Fruit fly (Drosophila melanogaster): Measurements from ENCODE around the gene CG3862.

CG3862 gene

dm6 chr2L:843301-843700 is 17.6 kb upstream of the CG3862 start (continued):
- TF ChIP-seq achi (GFP tag; optimal IDR thresholded peaks at IDR 0.05) (no peak), spab (GFP tag; optimal IDR thresholded peaks at IDR 0.05) (no peak), CG32006 (GFP tag; optimal IDR thresholded peaks at IDR 0.05) (peak; percentile 35), CG8119 (GFP tag; IDR thresholded peaks at IDR 0.05) (no peak), Sox15 (GFP tag; optimal IDR thresholded peaks at IDR 0.05) (no peak), dac (GFP tag; optimal IDR thresholded peaks at IDR 0.05) (no peak), acj6 (GFP tag; optimal IDR thresholded peaks at IDR 0.05) (no peak), CG16779 (tag; optimal IDR thresholded peaks at IDR 0.05) (no peak), Smox (GFP tag; optimal IDR thresholded peaks at IDR 0.05) (no peak), Met (GFP tag; optimal IDR thresholded peaks at IDR 0.05) (peak; percentile 52), lz (GFP tag; optimal IDR thresholded peaks at IDR 0.05) (peak; percentile 33)

- peak; percentile 95 for TF ChIP-seq svp (GFP tag)
- peak; percentile 22 for TF ChIP-seq Sox14 (GFP tag; optimal IDR thresholded peaks at IDR 0.05)
- no peak for TF ChIP-seq Ets96B (tag; optimal IDR thresholded peaks at IDR 0.05)
- 0 out of 3 replicates have a peak, but pooled peaks have one; percentile 3 for TF ChIP-seq CG6163 (GFP tag; IDR thresholded peaks at IDR 0.05)
Observed at dm6 chr2L:842873-843272, 17.2 kb upstream of the CG3862 start.

dm6 chr2L:841708-842107 is 16.0 kb upstream of the CG3862 start:
- peak; percentile 95 for TF ChIP-seq net (GFP tag; optimal IDR thresholded peaks at IDR 0.05)
- peak; percentile 97 for TF ChIP-seq CG6792 (GFP tag; optimal IDR thresholded peaks at IDR 0.05)
- TF ChIP-seq CG1621 (tag; optimal IDR thresholded peaks at IDR 0.05): peak; percentile 95
- TF ChIP-seq achi (GFP tag; optimal IDR thresholded peaks at IDR 0.05): peak; percentile 94
- peak; percentile 97 for TF ChIP-seq OdsH (GFP tag; optimal IDR thresholded peaks at IDR 0.05)
- TF ChIP-seq Eip78C (GFP tag): peak; percentile 99
- peak; percentile 86 for TF ChIP-seq CG6276 (GFP tag; optimal IDR thresholded peaks at IDR 0.05)
- peak; percentile 97 for TF ChIP-seq CG31627 (GFP tag; optimal IDR thresholded peaks at IDR 0.05)
- TF ChIP-seq CG3919 (GFP tag; optimal IDR thresholded peaks at IDR 0.05): peak; percentile 96
- TF ChIP-seq CG6808 (GFP tag; optimal IDR thresholded peaks at IDR 0.05): peak; percentile 95
- peak; percentile 95 for TF ChIP-seq acj6 (GFP tag; optimal IDR thresholded peaks at IDR 0.05)
- TF ChIP-seq pdm3 (GFP tag; optimal IDR thresholded peaks at IDR 0.05): peak; percentile 97
- peak; percentile 98 for TF ChIP-seq Met (GFP tag; optimal IDR thresholded peaks at IDR 0.05)
- peak; percentile 96 for TF ChIP-seq Smox (GFP tag; optimal IDR thresholded peaks at IDR 0.05)
- peak; percentile 94 for TF ChIP-seq Hr39 (GFP tag; optimal IDR thresholded peaks at IDR 0.05)
- peak; percentile 94 for TF ChIP-seq CG8632 (GFP tag; optimal IDR thresholded peaks at IDR 0.05)
- TF ChIP-seq CG4318 (GFP tag; optimal IDR thresholded peaks at IDR 0.05): peak; percentile 87
- TF ChIP-seq CG34406 (GFP tag; optimal IDR thresholded peaks at IDR 0.05): peak; percentile 95
- TF ChIP-seq Lpt (GFP tag; optimal IDR thresholded peaks at IDR 0.05): peak; percentile 92
- peak; percentile 87 to 90 for TF ChIP-seq salr (GFP tag; optimal IDR thresholded peaks at IDR 0.05)
- peak; percentile 94 to 95 for TF ChIP-seq ss (GFP tag; optimal IDR thresholded peaks at IDR 0.05)
- peak; percentile 91 for TF ChIP-seq Hr4 (GFP tag; optimal IDR thresholded peaks at IDR 0.05)
- peak; percentile 96 for TF ChIP-seq vri (GFP tag; optimal IDR thresholded peaks at IDR 0.05)
- peak; percentile 94 for TF ChIP-seq spab (GFP tag; optimal IDR thresholded peaks at IDR 0.05)
- TF ChIP-seq CG9139 (GFP tag; optimal IDR thresholded peaks at IDR 0.05): peak; percentile 91
- TF ChIP-seq Gug (GFP tag; IDR thresholded peaks at IDR 0.05): peak; percentile 96
- peak; percentile 93 for TF ChIP-seq CG32006 (GFP tag; optimal IDR thresholded peaks at IDR 0.05)
- peak; percentile 94 for TF ChIP-seq CG15336 (GFP tag; IDR thresholded peaks at IDR 0.05)
- peak; percentile 93 for TF ChIP-seq CG8319 (GFP tag; optimal IDR thresholded peaks at IDR 0.05)
- TF ChIP-seq lz (GFP tag; optimal IDR thresholded peaks at IDR 0.05): peak; percentile 88
- peak; percentile 96 for TF ChIP-seq CG3032 (tag; optimal IDR thresholded peaks at IDR 0.05)
- TF ChIP-seq esn (GFP tag; optimal IDR thresholded peaks at IDR 0.05): peak; percentile 98
- TF ChIP-seq fd59A (GFP tag; optimal IDR thresholded peaks at IDR 0.05): peak; percentile 94
- peak; percentile 96 for TF ChIP-seq Eip93F (GFP tag; optimal IDR thresholded peaks at IDR 0.05)
- peak; percentile 95 for TF ChIP-seq Eip75B (GFP tag; optimal IDR thresholded peaks at IDR 0.05)
- TF ChIP-seq fd85E (GFP tag; optimal IDR thresholded peaks at IDR 0.05): peak; percentile 82
- peak; percentile 36 for TF ChIP-seq fkh (GFP tag; optimal IDR thresholded peaks at IDR 0.05)
- peak; percentile 91 for TF ChIP-seq CG11762 (GFP tag; optimal IDR thresholded peaks at IDR 0.05; ENCODE audit: insufficient read depth)
- peak; percentile 96 for TF ChIP-seq cyc (GFP tag; optimal IDR thresholded peaks at IDR 0.05)
- TF ChIP-seq Sox15 (GFP tag; optimal IDR thresholded peaks at IDR 0.05): peak; percentile 87
- peak; percentile 93 for TF ChIP-seq Ets96B (tag; optimal IDR thresholded peaks at IDR 0.05)

All from whole organism, prepupa.